Worm (Caenorhabditis elegans): Measurements from ENCODE around the gene C44H9.7.
"Not testable (repeated sequence)": the region's sequence is repeated elsewhere in the genome, so short reads cannot be mapped to it uniquely, and the experiment has no call there.

C44H9.7 gene

ce11 chrV:12869948-12870347 lies 15.3 kb upstream of the C44H9.7 start, which contains the start of gene T07F10.3 (continued):
- TF ChIP-seq ceh-2 (tag; optimal IDR thresholded peaks at IDR 0.05) (peak; percentile 96), gmeb-2 (tag; optimal IDR thresholded peaks at IDR 0.05) (peak; percentile 18), pax-1 (tag; optimal IDR thresholded peaks at IDR 0.05) (no peak), sdc-2 (tag; optimal IDR thresholded peaks at IDR 0.05) (peak; percentile 55), pha-4 (tag; optimal IDR thresholded peaks at IDR 0.05) (no peak), ceh-6 (GFP tag; optimal IDR thresholded peaks at IDR 0.05) (no peak), F13H6.1 (tag; optimal IDR thresholded peaks at IDR 0.05) (peak; percentile 86), nfya-1 (tag; optimal IDR thresholded peaks at IDR 0.05) (peak; percentile 35), elt-2 (tag; optimal IDR thresholded peaks at IDR 0.05) (peak; percentile 63), lin-11 (tag; optimal IDR thresholded peaks at IDR 0.05) (no peak), hlh-8 (tag; optimal IDR thresholded peaks at IDR 0.05) (peak; percentile 84), ceh-31 (tag; optimal IDR thresholded peaks at IDR 0.05) (peak; percentile 99), hlh-15 (tag; optimal IDR thresholded peaks at IDR 0.05) (peak; percentile 35), ref-2 (tag; optimal IDR thresholded peaks at IDR 0.05) (peak; percentile 96), ceh-45 (GFP tag; IDR thresholded peaks at IDR 0.05) (no peak), pha-2 (tag; optimal IDR thresholded peaks at IDR 0.05) (no peak), ceh-34 (tag; optimal IDR thresholded peaks at IDR 0.05) (peak; percentile 62), pag-3 (tag; optimal IDR thresholded peaks at IDR 0.05; ENCODE audit: borderline replicate concordance) (no peak), unc-86 (tag; optimal IDR thresholded peaks at IDR 0.05) (peak; percentile 66), K02D7.2 (tag; optimal IDR thresholded peaks at IDR 0.05) (no peak), Y22D7AL.16 (tag; optimal IDR thresholded peaks at IDR 0.05) (peak; percentile 35), npax-4 (tag; optimal IDR thresholded peaks at IDR 0.05) (no peak)

ce11 chrV:12867997-12868396 lies 13.3 kb upstream of the C44H9.7 start, which contains the start of gene nspg-1:
TSS of gene nspg-1 (minus strand) at chrV:12868097.
- TF ChIP-seq ref-2 (tag; optimal IDR thresholded peaks at IDR 0.05), result no peak
- no peak for TF ChIP-seq pha-4 (tag; optimal IDR thresholded peaks at IDR 0.05)
- no peak for TF ChIP-seq madf-2 (tag; optimal IDR thresholded peaks at IDR 0.05)
- TF ChIP-seq ceh-30 (tag; optimal IDR thresholded peaks at IDR 0.05), result no peak
- no peak for TF ChIP-seq ceh-34 (tag; optimal IDR thresholded peaks at IDR 0.05)
- no peak for TF ChIP-seq pat-9 (tag; optimal IDR thresholded peaks at IDR 0.05)
- TF ChIP-seq ceh-45 (GFP tag; IDR thresholded peaks at IDR 0.05), result no peak
- no peak for TF ChIP-seq unc-42 (tag; optimal IDR thresholded peaks at IDR 0.05)
- TF ChIP-seq syd-9 (tag; optimal IDR thresholded peaks at IDR 0.05), result no peak
- no peak for TF ChIP-seq elt-2 (tag; optimal IDR thresholded peaks at IDR 0.05)
- TF ChIP-seq ceh-24 (tag; optimal IDR thresholded peaks at IDR 0.05), result no peak

DNA sequence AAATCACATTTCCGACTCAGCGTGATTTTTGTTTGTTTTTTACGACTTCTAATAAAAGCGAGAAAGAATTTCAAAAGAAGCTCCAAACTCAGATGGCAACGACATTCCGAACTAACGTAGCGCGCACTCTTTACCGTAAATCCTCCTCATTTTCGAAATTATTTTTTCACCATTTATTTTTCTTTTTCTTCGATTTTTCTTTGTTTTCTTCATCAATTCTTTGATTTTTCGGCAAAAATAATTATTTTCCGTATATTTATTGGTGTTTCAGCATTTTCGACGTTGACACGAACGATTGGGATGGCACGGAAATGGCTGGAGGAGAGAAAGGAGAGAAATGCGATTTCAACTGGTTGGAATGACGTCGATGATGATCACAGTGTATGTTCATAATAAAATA lies 10.9 kb upstream of the C44H9.7 start, which contains the start of gene T07F10.5:
Gene T07F10.5, plus strand, starts transcription at position 301 of the 400 bp plus-strand sequence.
- TF ChIP-seq gmeb-2 (tag; optimal IDR thresholded peaks at IDR 0.05); T23F11.4 (GFP tag; optimal IDR thresholded peaks at IDR 0.05); K09A11.1 (tag; optimal IDR thresholded peaks at IDR 0.05; ENCODE audit: insufficient read depth): not testable (repeated sequence)

ce11 chrV:12859144-12859543 lies 4.5 kb upstream of the C44H9.7 start, which contains the start of gene anp-1:
TSS of gene anp-1 (plus strand) at chrV:12859444.
- no peak for TF ChIP-seq elt-4 (tag; optimal IDR thresholded peaks at IDR 0.05)
- TF ChIP-seq pha-2 (tag; optimal IDR thresholded peaks at IDR 0.05), result no peak
- no peak for TF ChIP-seq ceh-2 (tag; optimal IDR thresholded peaks at IDR 0.05)
- TF ChIP-seq hlh-6 (tag; optimal IDR thresholded peaks at IDR 0.05), result no peak
- TF ChIP-seq zip-5 (tag; optimal IDR thresholded peaks at IDR 0.05), result no peak
- TF ChIP-seq T23F11.4 (GFP tag; optimal IDR thresholded peaks at IDR 0.05), result no peak
- no peak for TF ChIP-seq pag-3 (tag; optimal IDR thresholded peaks at IDR 0.05; ENCODE audit: borderline replicate concordance)
- TF ChIP-seq rnt-1 (tag; optimal IDR thresholded peaks at IDR 0.05), result no peak
- TF ChIP-seq mec-3 (tag; optimal IDR thresholded peaks at IDR 0.05; ENCODE audit: borderline replicate concordance), result no peak
- TF ChIP-seq F13H6.1 (tag; optimal IDR thresholded peaks at IDR 0.05), result no peak
- no peak for TF ChIP-seq ceh-45 (GFP tag; IDR thresholded peaks at IDR 0.05)
- TF ChIP-seq ceh-18 (tag; optimal IDR thresholded peaks at IDR 0.05), result no peak
- no peak for TF ChIP-seq ceh-6 (GFP tag; optimal IDR thresholded peaks at IDR 0.05)
- no peak for TF ChIP-seq unc-3 (GFP tag; conservative IDR thresholded peaks at IDR 0.05)
- TF ChIP-seq unc-3 (tag; optimal IDR thresholded peaks at IDR 0.05), result no peak
